Worm (Caenorhabditis elegans) whole organism, L1 larva: ENCODE data around the gene C14C6.2.

ENCODE experiments used
- C34B4.2 ChIP-seq: sonication (generic microtip); optimal IDR thresholded peaks from 2 replicates; lab custom pipeline; 2017; ENCODE audit warnings: mild to moderate bottlenecking, missing genetic modification characterization, missing compliant biosample characterization
- Y116A8C.19 ChIP-seq: sonication (generic microtip); optimal IDR thresholded peaks from 2 replicates; lab custom pipeline; 2016; ENCODE audit warnings: missing compliant biosample characterization, missing genetic modification characterization, borderline replicate concordance
- aly-2 ChIP-seq: fragments of 150-350 bp; optimal IDR thresholded peaks from 2 replicates; lab custom pipeline; 2014; ENCODE audit warnings: missing biosample characterization, missing genetic modification characterization
- ceh-63 ChIP-seq: fragments of 200-800 bp; sonication (Bioruptor generic); optimal IDR thresholded peaks from 2 replicates; lab custom pipeline; 2018; ENCODE audit warnings: mild to moderate bottlenecking, missing genetic modification characterization, missing compliant biosample characterization
- ceh-8 ChIP-seq: fragments of 200-800 bp; sonication (Bioruptor generic); optimal IDR thresholded peaks from 2 replicates; lab custom pipeline; 2018; ENCODE audit warnings: mild to moderate bottlenecking, missing genetic modification characterization, moderate library complexity, missing compliant biosample characterization
- ceh-88 ChIP-seq: fragments of 200-800 bp; sonication (Bioruptor generic); IDR thresholded peaks from 2 replicates; pipeline ENCODE4 v1.3.6; 2022; ENCODE audit warnings: missing genetic modification characterization, missing compliant biosample characterization
- ceh-90 ChIP-seq: sonication (generic microtip); optimal IDR thresholded peaks from 2 replicates; lab custom pipeline; 2016; ENCODE audit warnings: missing genetic modification characterization, missing compliant biosample characterization
- ces-1 ChIP-seq: fragments of 150-350 bp; optimal IDR thresholded peaks from 2 replicates; lab custom pipeline; 2014; ENCODE audit warnings: missing biosample characterization, missing genetic modification reagents, missing genetic modification characterization
- dpl-1 ChIP-seq, 3 experiments: fragments of 150-350 bp in 2 of 3; sonication (generic microtip) in 1 of 3; optimal IDR thresholded peaks; 2 replicates each; lab custom pipeline; 2014 to 2017; ENCODE audit warnings: missing biosample characterization in 3 of 3, missing genetic modification characterization in 3 of 3, missing genetic modification reagents in 3 of 3
- efl-1 ChIP-seq, 4 experiments: fragments of 150-350 bp; optimal IDR thresholded peaks in 3 of 4; peaks in 1 of 4; 1 replicate in 1 of 4; 2 replicates in 3 of 4; lab custom pipeline; 2014; ENCODE audit warnings: missing biosample characterization in 2 of 4, missing genetic modification characterization in 2 of 4, missing genetic modification reagents in 2 of 4
- egl-13 ChIP-seq: sonication (generic microtip); optimal IDR thresholded peaks from 2 replicates; lab custom pipeline; 2016; ENCODE audit warnings: missing genotype, missing genetic modification reagents, missing genetic modification characterization, missing compliant biosample characterization
- egl-27 ChIP-seq, 2 experiments: fragments of 150-350 bp in 1 of 2; sonication (generic microtip); optimal IDR thresholded peaks; 3 replicates each; lab custom pipeline; 2017 to 2018; ENCODE audit warnings: missing biosample characterization in 2 of 2, missing genetic modification characterization in 2 of 2, missing genetic modification reagents in 2 of 2
- fkh-10 ChIP-seq: sonication (generic microtip); optimal IDR thresholded peaks from 2 replicates; lab custom pipeline; 2017; ENCODE audit warnings: missing biosample characterization, missing genetic modification reagents, missing genetic modification characterization
- fkh-8 ChIP-seq: sonication (generic microtip); optimal IDR thresholded peaks from 2 replicates; lab custom pipeline; 2016; ENCODE audit warnings: mild to moderate bottlenecking, missing genetic modification characterization, missing compliant biosample characterization
- hlh-17 ChIP-seq: fragments of 200-800 bp; sonication (Bioruptor generic); optimal IDR thresholded peaks from 2 replicates; lab custom pipeline; 2018; ENCODE audit warnings: missing genetic modification characterization, mild to moderate bottlenecking, missing compliant biosample characterization, moderate library complexity, borderline replicate concordance
- hpl-2 ChIP-seq: fragments of 150-350 bp; optimal IDR thresholded peaks from 2 replicates; lab custom pipeline; 2014; ENCODE audit warnings: missing biosample characterization, missing genetic modification reagents, missing genetic modification characterization
- isw-1 ChIP-seq: fragments of 200-800 bp; sonication (Bioruptor generic); IDR thresholded peaks from 2 replicates; pipeline ENCODE4 v1.3.6; 2022; ENCODE audit warnings: missing genetic modification characterization, missing compliant biosample characterization
- jun-1 ChIP-seq: fragments of 150-350 bp; optimal IDR thresholded peaks from 2 replicates; lab custom pipeline; 2014; ENCODE audit warnings: missing biosample characterization, missing genetic modification reagents, missing genetic modification characterization
- lin-13 ChIP-seq: fragments of 150-350 bp; optimal IDR thresholded peaks from 2 replicates; lab custom pipeline; 2014; ENCODE audit warnings: missing biosample characterization, missing genetic modification reagents, missing genetic modification characterization
- lin-15B ChIP-seq: fragments of 150-350 bp; sonication (generic microtip); optimal IDR thresholded peaks from 3 replicates; lab custom pipeline; 2014; ENCODE audit warnings: missing biosample characterization, missing genetic modification characterization
- lin-35 ChIP-seq, 2 experiments: fragments of 150-350 bp; optimal IDR thresholded peaks; 2 replicates each; lab custom pipeline; 2014; ENCODE audit warnings: missing biosample characterization in 2 of 2, missing genetic modification characterization in 2 of 2, missing genetic modification reagents in 2 of 2
- lir-3 ChIP-seq: sonication (generic microtip); optimal IDR thresholded peaks from 2 replicates; lab custom pipeline; 2016; ENCODE audit warnings: mild to moderate bottlenecking, missing genetic modification characterization, moderate library complexity, missing compliant biosample characterization; ENCODE audit not compliant: poor library complexity
- mef-2 ChIP-seq: fragments of 150-350 bp; optimal IDR thresholded peaks from 2 replicates; lab custom pipeline; 2014; ENCODE audit warnings: missing biosample characterization, missing genetic modification characterization
- nhr-28 ChIP-seq: fragments of 150-350 bp; optimal IDR thresholded peaks from 2 replicates; lab custom pipeline; 2014; ENCODE audit warnings: missing biosample characterization, missing genetic modification characterization
- nhr-71 ChIP-seq: sonication (generic microtip); optimal IDR thresholded peaks from 2 replicates; lab custom pipeline; 2016; ENCODE audit warnings: mild to moderate bottlenecking, missing genetic modification characterization, moderate library complexity, missing compliant biosample characterization
- nhr-76 ChIP-seq: sonication (generic microtip); optimal IDR thresholded peaks from 2 replicates; lab custom pipeline; 2017; ENCODE audit warnings: missing biosample characterization, missing genetic modification characterization
- pax-3 ChIP-seq: fragments of 200-800 bp; sonication (Bioruptor generic); optimal IDR thresholded peaks from 2 replicates; lab custom pipeline; 2018; ENCODE audit warnings: mild to moderate bottlenecking, missing genetic modification characterization, moderate library complexity, missing compliant biosample characterization
- snpc-4 ChIP-seq: fragments of 150-350 bp; optimal IDR thresholded peaks from 2 replicates; lab custom pipeline; 2014; ENCODE audit warnings: missing biosample characterization, missing genetic modification characterization
- snu-23 ChIP-seq: sonication (generic microtip); optimal IDR thresholded peaks from 2 replicates; lab custom pipeline; 2016; ENCODE audit warnings: missing genetic modification characterization, missing compliant biosample characterization
- sox-4 ChIP-seq: sonication (generic microtip); optimal IDR thresholded peaks from 2 replicates; lab custom pipeline; 2016; ENCODE audit warnings: missing genetic modification characterization, missing compliant biosample characterization
- sup-37 ChIP-seq: fragments of 200-800 bp; sonication (Bioruptor generic); optimal IDR thresholded peaks from 2 replicates; lab custom pipeline; 2018; ENCODE audit warnings: mild to moderate bottlenecking, missing genetic modification characterization, missing compliant biosample characterization
- swsn-7 ChIP-seq: sonication (generic microtip); optimal IDR thresholded peaks from 2 replicates; lab custom pipeline; 2016; ENCODE audit warnings: missing genetic modification characterization, missing compliant biosample characterization
- unc-130 ChIP-seq: fragments of 150-350 bp; optimal IDR thresholded peaks from 2 replicates; lab custom pipeline; 2017; ENCODE audit warnings: missing biosample characterization, missing genetic modification characterization, inconsistent platforms
- unc-86 ChIP-seq: sonication (generic microtip); optimal IDR thresholded peaks from 2 replicates; lab custom pipeline; 2016; ENCODE audit warnings: missing genetic modification characterization, missing compliant biosample characterization
- xbp-1 ChIP-seq: sonication (generic microtip); optimal IDR thresholded peaks from 2 replicates; lab custom pipeline; 2016; ENCODE audit warnings: missing genetic modification characterization, missing compliant biosample characterization
- zag-1 ChIP-seq: fragments of 150-350 bp; optimal IDR thresholded peaks from 2 replicates; lab custom pipeline; 2014; ENCODE audit warnings: missing biosample characterization, missing genetic modification characterization
- ztf-4 ChIP-seq: fragments of 150-350 bp; optimal IDR thresholded peaks from 2 replicates; lab custom pipeline; 2014; ENCODE audit warnings: missing biosample characterization, missing genetic modification characterization

Gene C14C6.2

DNA sequence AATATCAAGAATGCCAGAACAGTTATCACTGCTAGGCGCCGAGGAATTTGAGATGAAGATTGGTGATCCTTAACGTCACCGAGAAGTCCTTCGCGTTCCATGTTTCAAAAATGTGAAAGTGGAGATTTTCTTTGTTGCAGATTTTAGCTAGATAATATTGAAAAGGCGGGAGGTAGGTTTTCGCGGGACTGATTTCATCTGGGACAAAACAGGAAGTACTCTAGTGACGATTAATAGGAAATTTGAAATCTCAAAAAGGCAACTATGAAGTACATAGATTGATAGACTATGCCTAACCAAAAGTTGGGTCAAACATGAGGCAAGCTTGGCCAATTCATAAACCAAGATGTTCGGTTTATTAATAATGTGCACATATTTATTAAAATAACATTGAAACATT lies 9.9 kb upstream of the C14C6.2 start, which contains the start of gene C14C6.8:
C14C6.8 (minus strand) TSS at position 101 of the 400 bp plus-strand sequence.
- TF ChIP-seq egl-13 (tag; lab: Kevin White, UChicago) = no peak
- no peak for TF ChIP-seq fkh-10
- TF ChIP-seq nhr-76 = no peak
- TF ChIP-seq hlh-17 (GFP tag; lab: Kevin White, UChicago) = no peak
- no peak for TF ChIP-seq dpl-1 (GFP tag; optimal IDR thresholded peaks at IDR 0.05; lab: Kevin White, UChicago)
- TF ChIP-seq ztf-4 (tag; lab: Kevin White, UChicago) = no peak
- TF ChIP-seq ceh-90 (tag; lab: Kevin White, UChicago) = no peak
- no peak for TF ChIP-seq swsn-7 (tag; lab: Kevin White, UChicago)
- no peak for TF ChIP-seq jun-1 (tag; lab: Kevin White, UChicago)
- TF ChIP-seq pax-3 (tag; lab: Kevin White, UChicago) = no peak
- no peak for TF ChIP-seq nhr-71
- TF ChIP-seq ceh-88 (GFP tag; lab: Robert Waterston, UW) = no peak
- no peak for TF ChIP-seq C34B4.2
- no peak for TF ChIP-seq egl-27 (tag; optimal IDR thresholded peaks at IDR 0.05; lab: Kevin White, UChicago)
- TF ChIP-seq sup-37 (GFP tag; lab: Kevin White, UChicago) = no peak
- TF ChIP-seq mef-2 (tag; lab: Kevin White, UChicago) = no peak
- no peak for TF ChIP-seq ces-1
- no peak for TF ChIP-seq lin-35 (GFP tag; optimal IDR thresholded peaks at IDR 0.05; lab: Kevin White, UChicago)
- no peak for TF ChIP-seq efl-1 (optimal IDR thresholded peaks at IDR 0.05; lab: Kevin White, UChicago)
- no peak for TF ChIP-seq efl-1 (GFP tag; optimal IDR thresholded peaks at IDR 0.05 in 1 of 2; lab: Kevin White, UChicago)

DNA sequence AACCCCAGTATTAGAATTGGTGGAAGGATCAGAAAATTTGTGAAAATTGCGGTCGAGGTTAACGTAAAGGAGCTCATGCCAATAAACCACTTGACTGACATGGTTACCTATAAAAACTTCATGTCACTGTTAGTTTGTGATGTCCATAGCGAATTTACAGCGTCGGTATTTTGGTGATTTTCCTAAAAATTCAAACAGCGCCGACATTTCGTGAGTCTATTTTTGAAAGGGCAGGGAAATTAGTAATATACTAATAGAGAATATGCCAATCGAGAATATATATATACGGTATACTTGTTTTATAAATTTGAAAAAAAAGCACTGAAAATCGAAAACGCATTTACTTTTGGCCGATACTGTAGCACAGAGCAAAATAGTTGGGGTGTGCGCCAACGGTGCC lies 6.9 kb upstream of the C14C6.2 start, which contains the start of gene srx-8:
srx-8 (minus strand) TSS at position 101 of the 400 bp plus-strand sequence.
- TF ChIP-seq efl-1 (optimal IDR thresholded peaks at IDR 0.05; lab: Kevin White, UChicago) (no peak), efl-1 (GFP tag; optimal IDR thresholded peaks at IDR 0.05 in 1 of 2; lab: Kevin White, UChicago) (peak in 1 of 2 experiments; percentile 56), ceh-8 (no peak), C34B4.2 (no peak), lin-13 (GFP tag; lab: Kevin White, UChicago) (no peak), lin-15B (tag; lab: Kevin White, UChicago) (no peak), fkh-8 (tag; lab: Kevin White, UChicago) (no peak), xbp-1 (tag; lab: Kevin White, UChicago) (no peak), ceh-63 (GFP tag; lab: Kevin White, UChicago) (no peak)

DNA sequence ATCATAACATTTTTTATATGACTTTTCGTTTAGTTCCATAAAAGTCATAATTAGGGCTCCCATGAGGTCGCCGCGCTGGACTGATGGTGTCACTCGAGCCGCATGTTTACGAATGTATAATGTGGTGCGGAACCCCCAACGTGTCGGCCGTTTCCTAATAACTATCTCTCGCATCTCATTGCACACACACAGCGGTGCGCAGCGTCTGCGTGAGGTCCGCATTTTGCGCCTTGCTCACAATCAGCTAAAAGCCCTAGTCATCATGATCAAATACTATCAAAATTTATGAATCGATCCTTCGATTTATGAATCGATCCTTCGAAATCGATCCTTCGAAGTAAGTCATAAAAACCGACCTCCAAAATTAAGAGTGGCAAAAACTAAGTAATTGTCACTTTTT lies 3.0 kb upstream of the C14C6.2 start, which contains the start of gene srx-7:
srx-7 (plus strand) TSS at position 256 of the 400 bp plus-strand sequence.
- TF ChIP-seq unc-86 (tag; lab: Kevin White, UChicago) (no peak), efl-1 (optimal IDR thresholded peaks at IDR 0.05; lab: Kevin White, UChicago) (no peak), efl-1 (GFP tag; optimal IDR thresholded peaks at IDR 0.05 in 1 of 2; lab: Kevin White, UChicago) (no peak), zag-1 (no peak), hlh-17 (GFP tag; lab: Kevin White, UChicago) (no peak), snpc-4 (tag; lab: Kevin White, UChicago) (no peak), pax-3 (tag; lab: Kevin White, UChicago) (no peak), nhr-28 (tag; lab: Kevin White, UChicago) (no peak), snu-23 (GFP tag; lab: Kevin White, UChicago) (no peak), unc-130 (tag; lab: Kevin White, UChicago) (no peak), lir-3 (tag; lab: Kevin White, UChicago) (no peak), aly-2 (tag; lab: Kevin White, UChicago) (no peak), isw-1 (GFP tag; lab: Robert Waterston, UW) (no peak), C34B4.2 (no peak), Y116A8C.19 (tag; lab: Kevin White, UChicago) (no peak), hpl-2 (GFP tag; lab: Kevin White, UChicago) (no peak), sox-4 (no peak)
